Worm (Caenorhabditis elegans): ENCODE results near the gene slc-36.3.

Gene slc-36.3

ce11 chrV:20536208-20536607 lies 7.8 kb downstream of the slc-36.3 start, which contains the start of gene Y38H6C.15:
Gene Y38H6C.15 (minus strand): TSS chrV:20536308.
- no peak for TF ChIP-seq sptf-1 (tag; optimal IDR thresholded peaks at IDR 0.05)
- TF ChIP-seq C04F5.9 (tag; optimal IDR thresholded peaks at IDR 0.05) = no peak
- no peak for TF ChIP-seq nhr-85 (tag)
- no peak for TF ChIP-seq ceh-63 (GFP tag; optimal IDR thresholded peaks at IDR 0.05)
- no peak for TF ChIP-seq jun-1 (tag; optimal IDR thresholded peaks at IDR 0.05)
- TF ChIP-seq nhr-76 (tag; optimal IDR thresholded peaks at IDR 0.05) = no peak
- no peak for TF ChIP-seq elt-3 (tag; optimal IDR thresholded peaks at IDR 0.05)
- no peak for TF ChIP-seq lin-35 (GFP tag; optimal IDR thresholded peaks at IDR 0.05)
- no peak for TF ChIP-seq F16B12.6 (tag; optimal IDR thresholded peaks at IDR 0.05)
- no peak for TF ChIP-seq nhr-12 (tag; optimal IDR thresholded peaks at IDR 0.05)
- TF ChIP-seq ces-1 (GFP tag; optimal IDR thresholded peaks at IDR 0.05) = no peak
- TF ChIP-seq efl-3 (GFP tag; optimal IDR thresholded peaks at IDR 0.05) = no peak
- TF ChIP-seq unc-62 (GFP tag; optimal IDR thresholded peaks at IDR 0.05) = no peak
- no peak for TF ChIP-seq nhr-11 (tag; optimal IDR thresholded peaks at IDR 0.05)

ce11 chrV:20534072-20534471 lies 9.9 kb downstream of the slc-36.3 start, which contains the start of gene famh-161:
Gene famh-161 (minus strand): TSS chrV:20534172.
- TF ChIP-seq snpc-4 (tag; optimal IDR thresholded peaks at IDR 0.05) (no peak), fkh-8 (tag; optimal IDR thresholded peaks at IDR 0.05) (peak; percentile 12), efl-3 (GFP tag; optimal IDR thresholded peaks at IDR 0.05) (no peak)

ce11 chrV:20527493-20527892 lies 16.5 kb downstream of the slc-36.3 start, which contains the start of gene Y38H6C.13:
Gene Y38H6C.13 (plus strand): TSS chrV:20527793.
- TF ChIP-seq fkh-8 (tag; optimal IDR thresholded peaks at IDR 0.05) = peak; percentile 3
- TF ChIP-seq swsn-7 (tag; optimal IDR thresholded peaks at IDR 0.05) = no peak

ce11 chrV:20525816-20526459 lies 18.1 kb downstream of the slc-36.3 start, which contains the start of the genes srh-166 and Y38H6C.24:
Gene srh-166 (minus strand): TSS chrV:20525866.
Gene Y38H6C.24 (plus strand): TSS chrV:20526435.
- TF ChIP-seq egl-13 (tag; optimal IDR thresholded peaks at IDR 0.05) = no peak
- TF ChIP-seq tlp-1 (tag; optimal IDR thresholded peaks at IDR 0.05) = no peak
- TF ChIP-seq elt-2 (tag; optimal IDR thresholded peaks at IDR 0.05) = peak; percentile 77
- TF ChIP-seq lin-14 (GFP tag; optimal IDR thresholded peaks at IDR 0.05) = no peak
- TF ChIP-seq pqm-1 (tag; optimal IDR thresholded peaks at IDR 0.05) = peak; percentile 86
- TF ChIP-seq mep-1 (tag; optimal IDR thresholded peaks at IDR 0.05) = no peak
- TF ChIP-seq nhr-20 (tag; optimal IDR thresholded peaks at IDR 0.05) = peak; percentile 23
- TF ChIP-seq mdl-1 (tag; optimal IDR thresholded peaks at IDR 0.05) = no peak
- no peak for TF ChIP-seq elt-3 (tag; optimal IDR thresholded peaks at IDR 0.05)
- TF ChIP-seq sptf-1 (tag; optimal IDR thresholded peaks at IDR 0.05) = no peak
- TF ChIP-seq nhr-237 (tag; optimal IDR thresholded peaks at IDR 0.05) = no peak
- no peak for TF ChIP-seq nhr-12 (tag; optimal IDR thresholded peaks at IDR 0.05)
- TF ChIP-seq zag-1 (tag; optimal IDR thresholded peaks at IDR 0.05) = no peak
- no peak for TF ChIP-seq fkh-10 (GFP tag; optimal IDR thresholded peaks at IDR 0.05)
- TF ChIP-seq C34B4.2 (tag; optimal IDR thresholded peaks at IDR 0.05) = no peak
- TF ChIP-seq ztf-4 (tag; optimal IDR thresholded peaks at IDR 0.05) = no peak
- TF ChIP-seq skn-1 (tag; optimal IDR thresholded peaks at IDR 0.05) = no peak
- TF ChIP-seq lin-39 (tag; optimal IDR thresholded peaks at IDR 0.05) = no peak
- no peak for TF ChIP-seq snpc-4 (tag; optimal IDR thresholded peaks at IDR 0.05)
- no peak for TF ChIP-seq fkh-4 (tag; optimal IDR thresholded peaks at IDR 0.05; ENCODE audit: borderline replicate concordance)
- no peak for TF ChIP-seq isw-1 (GFP tag; IDR thresholded peaks at IDR 0.05)

- TF ChIP-seq mep-1 (tag; optimal IDR thresholded peaks at IDR 0.05) = peak; percentile 45
- no peak for TF ChIP-seq C34B4.2 (tag; optimal IDR thresholded peaks at IDR 0.05)
- TF ChIP-seq dpl-1 (GFP tag; optimal IDR thresholded peaks at IDR 0.05) = peak in 1 of 3 experiments; percentile 19
- no peak for TF ChIP-seq ztf-4 (tag; optimal IDR thresholded peaks at IDR 0.05)
- no peak for TF ChIP-seq C16A3.4 (tag; optimal IDR thresholded peaks at IDR 0.05)
- no peak for TF ChIP-seq unc-98 (GFP tag; IDR thresholded peaks at IDR 0.05)
- peak; percentile 1 to 25 for TF ChIP-seq efl-1 (optimal IDR thresholded peaks at IDR 0.05)
- peak in 1 of 2 experiments; percentile 8 for TF ChIP-seq efl-1 (GFP tag; optimal IDR thresholded peaks at IDR 0.05 in 1 of 2)
- no peak for TF ChIP-seq mdl-1 (tag; optimal IDR thresholded peaks at IDR 0.05)
- TF ChIP-seq skn-1 (tag; optimal IDR thresholded peaks at IDR 0.05) = peak; percentile 8
- peak; percentile 95 for TF ChIP-seq zip-4 (GFP tag; optimal IDR thresholded peaks at IDR 0.05)
Measured at ce11 chrV:20522219-20522618, 21.8 kb downstream of the slc-36.3 start, which contains the start of the genes Y38H6C.9 and fbxa-150. Gene Y38H6C.9 (minus strand): TSS chrV:20522270. Gene fbxa-150 (plus strand): TSS chrV:20522598.
